Worm (Caenorhabditis elegans) whole organism, L1 larva: ENCODE data around the gene T28A11.20.

Experiments used
- dpl-1 ChIP-seq, 3 experiments: fragments of 150-350 bp in 2 of 3; sonication (generic microtip) in 1 of 3; optimal IDR thresholded peaks; 2 replicates each; lab custom pipeline; 2014 to 2017; ENCODE audit warnings: missing biosample characterization in 3 of 3, missing genetic modification characterization in 3 of 3, missing genetic modification reagents in 3 of 3
- lin-15B ChIP-seq: fragments of 150-350 bp; sonication (generic microtip); optimal IDR thresholded peaks from 3 replicates; lab custom pipeline; 2014; ENCODE audit warnings: missing biosample characterization, missing genetic modification characterization
- mep-1 ChIP-seq: fragments of 150-350 bp; optimal IDR thresholded peaks from 2 replicates; lab custom pipeline; 2014; ENCODE audit warnings: missing biosample characterization, missing genetic modification characterization
- nhr-237 ChIP-seq: fragments of 150-350 bp; optimal IDR thresholded peaks from 2 replicates; lab custom pipeline; 2014; ENCODE audit warnings: missing biosample characterization, missing genetic modification characterization

ce11 chrV:3301898-3302297 lies 28.8 kb upstream of the T28A11.20 start, which contains the start of gene srbc-1:
- no peak for TF ChIP-seq mep-1
- no peak for TF ChIP-seq dpl-1 (GFP tag; optimal IDR thresholded peaks at IDR 0.05; lab: Kevin White, UChicago)
- no peak for TF ChIP-seq lin-15B (tag; lab: Kevin White, UChicago)
- TF ChIP-seq nhr-237 (tag; lab: Kevin White, UChicago): no peak
